Worm (Caenorhabditis elegans) whole organism, L2 larva: Measurements from ENCODE around the gene E02H9.13.

Experiments used
- C34F6.9 ChIP-seq: fragments of 150-350 bp; optimal IDR thresholded peaks from 2 replicates; lab custom pipeline; 2014; ENCODE audit warnings: missing biosample characterization, missing genetic modification characterization
- F13H6.1 ChIP-seq: sonication (generic microtip); optimal IDR thresholded peaks from 2 replicates; lab custom pipeline; 2016; ENCODE audit warnings: missing genetic modification characterization, missing compliant biosample characterization
- R02D3.7 ChIP-seq: fragments of 150-350 bp; optimal IDR thresholded peaks from 2 replicates; lab custom pipeline; 2014; ENCODE audit warnings: missing biosample characterization, missing genetic modification characterization
- Y55F3AM.14 ChIP-seq: fragments of 200-800 bp; sonication (Bioruptor generic); optimal IDR thresholded peaks from 2 replicates; lab custom pipeline; 2018; ENCODE audit warnings: mild to moderate bottlenecking, missing genetic modification characterization, missing compliant biosample characterization
- ZK546.5 ChIP-seq: sonication (generic microtip); optimal IDR thresholded peaks from 2 replicates; lab custom pipeline; 2017; ENCODE audit warnings: missing biosample characterization, missing genetic modification characterization
- alr-1 ChIP-seq: fragments of 150-350 bp; optimal IDR thresholded peaks from 2 replicates; lab custom pipeline; 2014; ENCODE audit warnings: missing biosample characterization, missing genetic modification characterization
- aly-2 ChIP-seq: fragments of 150-350 bp; optimal IDR thresholded peaks from 2 replicates; lab custom pipeline; 2014; ENCODE audit warnings: missing biosample characterization, missing genetic modification characterization
- ama-1 ChIP-seq: fragments of 150-350 bp; optimal IDR thresholded peaks from 2 replicates; lab custom pipeline; 2018; ENCODE audit warnings: inconsistent platforms
- blmp-1 ChIP-seq: sonication (generic microtip); optimal IDR thresholded peaks from 2 replicates; lab custom pipeline; 2017; ENCODE audit warnings: missing genetic modification characterization, mild to moderate bottlenecking, missing compliant biosample characterization, antibody characterized with exemption, moderate library complexity; ENCODE audit not compliant: insufficient read depth
- ceh-16 ChIP-seq: fragments of 150-350 bp; optimal IDR thresholded peaks from 2 replicates; lab custom pipeline; 2014; ENCODE audit warnings: missing biosample characterization, missing genetic modification characterization
- ceh-82 ChIP-seq: fragments of 150-350 bp; optimal IDR thresholded peaks from 2 replicates; lab custom pipeline; 2014; ENCODE audit warnings: missing biosample characterization, missing genetic modification characterization
- crh-2 ChIP-seq: sonication (generic microtip); optimal IDR thresholded peaks from 2 replicates; lab custom pipeline; 2017; ENCODE audit warnings: missing biosample characterization, missing genetic modification characterization
- dmd-4 ChIP-seq: sonication (generic microtip); optimal IDR thresholded peaks from 2 replicates; lab custom pipeline; 2017; ENCODE audit warnings: missing biosample characterization, missing genetic modification characterization
- egl-27 ChIP-seq: sonication (generic microtip); optimal IDR thresholded peaks from 3 replicates; lab custom pipeline; 2017; ENCODE audit warnings: missing biosample characterization, missing genetic modification reagents, missing genetic modification characterization
- elt-1 ChIP-seq: fragments of 150-350 bp; optimal IDR thresholded peaks from 2 replicates; lab custom pipeline; 2014; ENCODE audit warnings: missing biosample characterization, missing genetic modification characterization
- elt-3 ChIP-seq: sonication (generic microtip); optimal IDR thresholded peaks from 2 replicates; lab custom pipeline; 2017; ENCODE audit warnings: missing biosample characterization, missing genetic modification characterization
- fos-1 ChIP-seq: fragments of 150-350 bp; optimal IDR thresholded peaks from 2 replicates; lab custom pipeline; 2014; ENCODE audit warnings: missing biosample characterization, missing genetic modification characterization
- gmeb-1 ChIP-seq: fragments of 150-350 bp; optimal IDR thresholded peaks from 2 replicates; lab custom pipeline; 2014; ENCODE audit warnings: missing biosample characterization, missing genetic modification characterization
- lin-11 ChIP-seq: fragments of 150-350 bp; sonication (generic microtip); optimal IDR thresholded peaks from 2 replicates; lab custom pipeline; 2014; ENCODE audit warnings: missing biosample characterization, missing genetic modification characterization, inconsistent platforms, mixed read lengths
- lin-13 ChIP-seq: fragments of 150-350 bp; optimal IDR thresholded peaks from 2 replicates; lab custom pipeline; 2014; ENCODE audit warnings: missing biosample characterization, missing genetic modification reagents, missing genetic modification characterization
- lin-39 ChIP-seq: fragments of 150-350 bp; optimal IDR thresholded peaks from 2 replicates; lab custom pipeline; 2014; ENCODE audit warnings: missing biosample characterization, missing genetic modification reagents, missing genetic modification characterization
- lsy-2 ChIP-seq, 2 experiments: fragments of 150-350 bp in 1 of 2; sonication (generic microtip) in 1 of 2; optimal IDR thresholded peaks; 2 replicates each; lab custom pipeline; 2014 to 2017; ENCODE audit warnings: missing biosample characterization in 2 of 2, missing genetic modification characterization in 2 of 2
- mab-5 ChIP-seq: fragments of 150-350 bp; optimal IDR thresholded peaks from 2 replicates; lab custom pipeline; 2014; ENCODE audit warnings: missing biosample characterization, missing genetic modification characterization
- mbf-1 ChIP-seq: sonication (generic microtip); optimal IDR thresholded peaks from 2 replicates; lab custom pipeline; 2017; ENCODE audit warnings: missing biosample characterization, missing genetic modification characterization
- mdl-1 ChIP-seq, 2 experiments: fragments of 150-350 bp in 1 of 2; sonication (generic microtip) in 1 of 2; optimal IDR thresholded peaks; 2 replicates each; lab custom pipeline; 2017; ENCODE audit warnings: missing biosample characterization in 2 of 2, missing genetic modification characterization in 2 of 2
- nhr-11 ChIP-seq: fragments of 150-350 bp; optimal IDR thresholded peaks from 2 replicates; lab custom pipeline; 2014; ENCODE audit warnings: missing biosample characterization, missing genetic modification characterization
- nhr-12 ChIP-seq: fragments of 150-350 bp; optimal IDR thresholded peaks from 2 replicates; lab custom pipeline; 2014; ENCODE audit warnings: missing biosample characterization, missing genetic modification characterization
- nhr-129 ChIP-seq: fragments of 150-350 bp; optimal IDR thresholded peaks from 2 replicates; lab custom pipeline; 2014; ENCODE audit warnings: missing biosample characterization, missing genetic modification characterization
- nhr-21 ChIP-seq: fragments of 150-350 bp; optimal IDR thresholded peaks from 2 replicates; lab custom pipeline; 2014; ENCODE audit warnings: missing biosample characterization, missing genetic modification characterization
- nhr-23 ChIP-seq: fragments of 150-350 bp; optimal IDR thresholded peaks from 2 replicates; lab custom pipeline; 2014; ENCODE audit warnings: missing biosample characterization, missing genetic modification reagents, missing genetic modification characterization
- nhr-237 ChIP-seq: fragments of 150-350 bp; optimal IDR thresholded peaks from 2 replicates; lab custom pipeline; 2014; ENCODE audit warnings: missing biosample characterization, missing genetic modification characterization
- nhr-25 ChIP-seq: fragments of 150-350 bp; sonication (generic microtip); optimal IDR thresholded peaks from 3 replicates; lab custom pipeline; 2014; ENCODE audit warnings: missing biosample characterization, missing genetic modification characterization
- nhr-6 ChIP-seq: fragments of 150-350 bp; optimal IDR thresholded peaks from 2 replicates; lab custom pipeline; 2014; ENCODE audit warnings: missing biosample characterization, missing genetic modification characterization
- sem-4 ChIP-seq: fragments of 150-350 bp; optimal IDR thresholded peaks from 2 replicates; lab custom pipeline; 2014; ENCODE audit warnings: missing biosample characterization, missing genetic modification reagents, missing genetic modification characterization
- skn-1 ChIP-seq: sonication (generic microtip); optimal IDR thresholded peaks from 2 replicates; lab custom pipeline; 2017; ENCODE audit warnings: missing biosample characterization, missing genetic modification characterization
- sma-3 ChIP-seq: sonication (generic microtip); optimal IDR thresholded peaks from 2 replicates; lab custom pipeline; 2016; ENCODE audit warnings: missing genetic modification reagents, missing genetic modification characterization, missing compliant biosample characterization
- sma-9 ChIP-seq, 2 experiments: fragments of 150-350 bp in 1 of 2; sonication (generic microtip) in 1 of 2; optimal IDR thresholded peaks; 2 replicates each; lab custom pipeline; 2014 to 2016; ENCODE audit warnings: missing genetic modification characterization in 2 of 2, mild to moderate bottlenecking in 1 of 2, missing biosample characterization in 1 of 2, missing compliant biosample characterization in 1 of 2, missing genetic modification reagents in 1 of 2, moderate library complexity in 1 of 2
- snpc-4 ChIP-seq: fragments of 150-350 bp; optimal IDR thresholded peaks from 2 replicates; lab custom pipeline; 2014; ENCODE audit warnings: missing biosample characterization, missing genetic modification characterization
- unc-39 ChIP-seq: fragments of 150-350 bp; optimal IDR thresholded peaks from 2 replicates; lab custom pipeline; 2014; ENCODE audit warnings: missing biosample characterization, missing genetic modification characterization
- unc-55 ChIP-seq: fragments of 150-350 bp; sonication (generic microtip); optimal IDR thresholded peaks from 3 replicates; lab custom pipeline; 2014; ENCODE audit warnings: missing biosample characterization, missing genetic modification reagents, missing genetic modification characterization
- unc-62 ChIP-seq: fragments of 150-350 bp; optimal IDR thresholded peaks from 2 replicates; lab custom pipeline; 2014; ENCODE audit warnings: missing biosample characterization, missing genetic modification reagents, missing genetic modification characterization
- zag-1 ChIP-seq: fragments of 150-350 bp; optimal IDR thresholded peaks from 2 replicates; lab custom pipeline; 2014; ENCODE audit warnings: missing biosample characterization, missing genetic modification characterization
- ztf-1 ChIP-seq: fragments of 200-800 bp; sonication (Bioruptor generic); conservative IDR thresholded peaks from 2 replicates; pipeline ENCODE4 v1.3.6; 2022; ENCODE audit warnings: missing genetic modification characterization, missing compliant biosample characterization
- ztf-11 ChIP-seq: sonication (generic microtip); optimal IDR thresholded peaks from 2 replicates; lab custom pipeline; 2017; ENCODE audit warnings: missing biosample characterization, missing genetic modification characterization
- ztf-4 ChIP-seq: fragments of 150-350 bp; optimal IDR thresholded peaks from 2 replicates; lab custom pipeline; 2014; ENCODE audit warnings: missing biosample characterization, missing genetic modification characterization

E02H9.13 gene

DNA sequence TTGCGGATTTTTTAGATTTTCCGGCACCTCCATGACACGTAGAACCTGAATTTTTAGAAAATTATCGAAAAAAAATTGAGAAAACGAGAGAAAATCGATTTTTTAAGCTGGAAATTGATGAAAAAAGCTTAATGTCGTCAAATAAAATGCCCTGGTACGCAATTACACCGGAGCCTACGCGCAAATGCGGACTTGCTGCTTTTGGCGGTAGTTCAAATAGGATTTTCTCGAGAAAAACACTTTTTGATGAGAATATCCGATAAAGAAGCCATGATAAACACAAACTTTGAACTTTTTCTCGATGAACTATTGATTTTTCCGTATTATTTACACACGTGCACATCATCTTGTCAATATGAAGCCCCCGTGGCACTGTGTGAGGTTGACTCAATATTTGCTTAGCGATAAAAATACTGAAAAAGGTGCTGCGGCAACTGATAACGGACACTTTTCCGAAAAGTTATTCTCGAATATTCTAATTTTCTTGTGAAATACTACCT is 20.3 kb downstream of the E02H9.13 start, which contains the start of the genes W04B5.5 and W04B5.3 (continued):
- TF ChIP-seq unc-62 (GFP tag; lab: Kevin White, UChicago) (no peak), sma-9 (GFP tag; optimal IDR thresholded peaks at IDR 0.05; lab: Kevin White, UChicago) (no peak), sma-9 (tag; optimal IDR thresholded peaks at IDR 0.05; lab: Kevin White, UChicago) (no peak), blmp-1 (tag; lab: Kevin White, UChicago) (no peak)

DNA sequence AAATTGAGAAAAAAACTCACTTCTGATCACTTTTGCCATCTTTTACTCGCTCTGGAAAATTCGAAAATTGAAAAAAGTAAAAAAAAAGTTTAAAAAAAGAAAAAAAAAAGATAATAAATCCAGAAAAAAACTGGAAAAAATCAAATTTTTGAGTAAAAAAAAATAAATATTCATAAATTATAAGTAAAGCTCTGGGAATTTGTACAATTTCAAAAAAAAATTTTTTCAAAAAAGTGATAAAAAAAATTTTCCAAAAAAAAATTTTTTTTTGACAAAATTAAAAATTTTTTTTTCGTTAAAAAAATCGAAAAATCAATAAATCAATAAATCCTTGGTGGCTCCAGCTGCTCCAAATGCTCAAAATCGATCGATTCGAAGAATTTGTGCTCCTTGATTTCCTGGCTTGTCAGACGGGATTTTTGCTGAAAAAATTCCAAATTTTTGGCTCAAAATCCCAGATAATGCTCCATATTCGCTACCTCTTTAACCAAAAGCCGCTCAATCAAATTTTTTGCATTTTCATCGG is 27.6 kb downstream of the E02H9.13 start, which contains the start of gene mrpl-30:
mrpl-30 (minus strand) TSS at position 51 of the 526 bp plus-strand sequence.
- no peak for TF ChIP-seq ama-1 (lab: Kevin White, UChicago)
- no peak for TF ChIP-seq fos-1
- no peak for TF ChIP-seq nhr-12 (tag; lab: Kevin White, UChicago)
- TF ChIP-seq skn-1 (tag; lab: Kevin White, UChicago), result no peak
- TF ChIP-seq C34F6.9 (tag; lab: Kevin White, UChicago), result no peak
- TF ChIP-seq ztf-1 (GFP tag; lab: Robert Waterston, UW), result no peak
- no peak for TF ChIP-seq nhr-23 (tag; lab: Kevin White, UChicago)
- no peak for TF ChIP-seq R02D3.7 (tag; lab: Kevin White, UChicago)
- TF ChIP-seq elt-3 (tag; lab: Kevin White, UChicago), result no peak
- no peak for TF ChIP-seq ZK546.5
- no peak for TF ChIP-seq gmeb-1 (tag; lab: Kevin White, UChicago)
- TF ChIP-seq sem-4 (tag; lab: Kevin White, UChicago), result no peak
- no peak for TF ChIP-seq ceh-16 (tag; lab: Kevin White, UChicago)
- TF ChIP-seq elt-1 (tag; lab: Kevin White, UChicago), result no peak
- TF ChIP-seq nhr-237 (tag; lab: Kevin White, UChicago), result no peak

DNA sequence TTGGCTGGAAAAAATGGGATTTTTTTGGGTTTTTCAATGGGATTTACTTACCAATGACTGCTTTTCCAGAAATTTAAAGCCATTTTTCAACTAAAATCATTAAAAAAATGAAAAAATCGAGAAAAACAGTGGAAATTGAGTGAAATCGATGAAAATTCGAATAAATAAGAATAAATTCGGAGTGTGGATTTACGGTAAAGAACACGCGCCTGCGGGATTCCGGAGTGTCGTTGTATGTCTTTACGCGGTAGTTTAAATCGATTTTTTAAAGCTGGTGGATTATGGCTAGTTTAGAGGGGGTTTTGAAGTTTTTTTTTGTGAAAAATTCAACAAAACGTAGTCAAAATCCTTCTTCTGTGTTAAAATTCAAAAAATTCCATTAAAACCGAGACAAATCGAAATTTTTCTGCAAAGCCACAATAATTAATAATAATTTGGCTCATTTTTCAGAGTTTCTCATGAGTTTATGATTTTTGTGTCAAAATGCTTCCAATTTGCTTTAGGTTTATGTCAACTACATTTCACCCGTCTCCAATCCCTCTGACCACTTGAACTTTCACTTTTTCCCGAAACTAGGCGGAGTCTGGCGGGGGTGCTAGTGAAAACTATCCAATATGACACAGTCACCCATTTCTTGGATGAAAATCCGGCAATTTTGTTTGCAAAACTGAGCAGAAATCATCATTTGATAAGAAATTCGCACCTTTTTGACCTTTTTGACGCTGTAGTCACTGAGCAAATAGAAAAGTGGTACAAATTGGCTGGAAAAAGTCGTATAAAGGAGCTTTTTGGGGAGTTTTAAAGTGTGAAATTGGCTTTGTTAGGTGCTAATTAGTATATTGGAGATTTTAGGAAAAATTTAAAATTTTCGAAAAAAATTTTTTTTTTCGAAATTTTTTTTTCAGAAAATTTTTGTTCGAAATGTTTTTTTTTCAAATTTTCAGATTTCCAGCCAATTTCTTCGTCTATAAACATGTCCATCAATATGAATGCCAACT is 37.1 kb downstream of the E02H9.13 start, which contains the start of the genes cic-1 and strm-1:
cic-1 (minus strand) TSS at position 96 of the 998 bp plus-strand sequence.
strm-1 (plus strand) TSS at position 945 of the 998 bp plus-strand sequence.
- TF ChIP-seq sma-3 (GFP tag; lab: Kevin White, UChicago) (peak; percentile 41), gmeb-1 (tag; lab: Kevin White, UChicago) (peak; percentile 94), nhr-6 (tag; lab: Kevin White, UChicago) (peak; percentile 10), nhr-237 (tag; lab: Kevin White, UChicago) (no peak), lin-11 (tag; lab: Kevin White, UChicago) (no peak), elt-1 (tag; lab: Kevin White, UChicago) (no peak), nhr-21 (tag; lab: Kevin White, UChicago) (no peak), unc-39 (no peak), dmd-4 (tag; lab: Kevin White, UChicago) (no peak), mab-5 (peak; percentile 10), lsy-2 (tag; optimal IDR thresholded peaks at IDR 0.05; lab: Kevin White, UChicago) (peak; percentile 48 to 86), nhr-129 (tag; lab: Kevin White, UChicago) (peak; percentile 14), ama-1 (lab: Kevin White, UChicago) (no peak), zag-1 (tag; lab: Kevin White, UChicago) (no peak), ZK546.5 (no peak), mbf-1 (tag; lab: Kevin White, UChicago) (no peak), F13H6.1 (peak; percentile 35), nhr-12 (tag; lab: Kevin White, UChicago) (no peak), C34F6.9 (tag; lab: Kevin White, UChicago) (peak; percentile 63), mdl-1 (tag; optimal IDR thresholded peaks at IDR 0.05; lab: Kevin White, UChicago) (no peak), ztf-11 (no peak), R02D3.7 (tag; lab: Kevin White, UChicago) (peak; percentile 98), snpc-4 (no peak), unc-55 (GFP tag; lab: Kevin White, UChicago) (peak; percentile 82), nhr-11 (tag; lab: Kevin White, UChicago) (no peak), ceh-16 (tag; lab: Kevin White, UChicago) (peak; percentile 7), Y55F3AM.14 (GFP tag; lab: Kevin White, UChicago) (no peak), ceh-82 (no peak), crh-2 (peak; percentile 59), egl-27 (no peak), ztf-4 (tag; lab: Kevin White, UChicago) (no peak), skn-1 (tag; lab: Kevin White, UChicago) (no peak), fos-1 (no peak), nhr-25 (tag; lab: Kevin White, UChicago) (peak; percentile 10), lin-39 (no peak), aly-2 (tag; lab: Kevin White, UChicago) (no peak), alr-1 (tag; lab: Kevin White, UChicago) (no peak), sem-4 (tag; lab: Kevin White, UChicago) (peak; percentile 19), lin-13 (GFP tag; lab: Kevin White, UChicago) (peak; percentile 73)
